Worm (Caenorhabditis elegans): ENCODE measurements around the gene F36F12.7.

ce11 chrV:2095204-2095603 is 3.9 kb upstream of the F36F12.7 start, which contains the start of gene F36F12.2:
- TF ChIP-seq blmp-1 (tag; optimal IDR thresholded peaks at IDR 0.05; ENCODE audit: insufficient read depth) (no peak), lin-39 (tag; optimal IDR thresholded peaks at IDR 0.05) (no peak), nhr-11 (tag; optimal IDR thresholded peaks at IDR 0.05) (no peak), ama-1 (optimal IDR thresholded peaks at IDR 0.05) (no peak), nhr-237 (tag; optimal IDR thresholded peaks at IDR 0.05) (no peak)

All from whole organism, L2 larva.